Fruit fly (Drosophila melanogaster): ENCODE measurements around the gene Lint-1.

The Lint-1 gene

DNA sequence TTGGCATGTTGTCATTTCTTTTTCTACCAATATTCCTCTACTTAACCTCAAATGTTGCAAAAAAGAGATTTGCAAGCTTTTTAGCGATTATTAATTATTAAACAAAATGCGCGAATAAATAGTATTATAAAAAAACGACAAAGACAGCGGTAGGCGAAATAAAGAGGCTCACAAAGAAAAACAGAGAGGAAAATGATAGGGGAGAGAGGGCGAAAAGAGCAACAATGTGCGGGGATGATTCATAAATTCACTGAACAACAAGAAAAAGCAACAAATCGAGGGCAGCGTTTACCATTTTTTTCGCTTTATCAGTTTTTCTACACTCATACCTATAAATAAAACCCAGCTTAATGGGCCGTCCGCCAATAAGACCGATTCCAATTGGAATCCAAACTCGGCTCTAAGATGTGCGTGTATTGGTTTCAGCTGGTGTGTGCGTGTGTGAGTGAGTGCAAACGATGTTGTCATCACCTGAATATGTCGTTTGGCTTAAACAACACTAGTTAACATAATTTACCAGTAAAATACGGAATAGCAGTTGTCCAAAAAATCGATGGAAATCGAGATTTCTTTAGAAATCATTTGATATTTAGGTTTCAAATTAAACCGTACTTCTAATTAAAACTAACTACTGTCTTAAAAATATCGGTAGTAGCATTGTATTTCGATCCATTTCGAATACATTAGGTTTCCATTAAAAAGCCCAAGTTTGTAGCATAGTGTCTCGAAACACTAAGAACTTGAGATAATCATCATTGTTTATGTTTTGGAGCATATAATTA lies 6.9 kb downstream of the Lint-1 start (continued):
- TF ChIP-seq crol (GFP tag; IDR thresholded peaks at IDR 0.05) (no peak), lov (optimal IDR thresholded peaks at IDR 0.05) (no peak), lov (GFP tag; IDR thresholded peaks at IDR 0.05) (no peak), D19B (GFP tag; optimal IDR thresholded peaks at IDR 0.05) (no peak), CG10543 (GFP tag; optimal IDR thresholded peaks at IDR 0.05) (no peak), kay (GFP tag; optimal IDR thresholded peaks at IDR 0.05) (peak; percentile 30), CG43689 (GFP tag; IDR thresholded peaks at IDR 0.05) (no peak), CG32772 (GFP tag; IDR thresholded peaks at IDR 0.05) (no peak), hth (optimal IDR thresholded peaks at IDR 0.05) (no peak), lola (GFP tag; optimal IDR thresholded peaks at IDR 0.05) (no peak), CG32767 (GFP tag; IDR thresholded peaks at IDR 0.05) (no peak), Six4 (GFP tag; optimal IDR thresholded peaks at IDR 0.05) (no peak), CG10366 (GFP tag; IDR thresholded peaks at IDR 0.05) (no peak), CG14050 (GFP tag; IDR thresholded peaks at IDR 0.05) (no peak), CG17385 (GFP tag; optimal IDR thresholded peaks at IDR 0.05) (no peak), CG32532 (GFP tag; IDR thresholded peaks at IDR 0.05) (peak; percentile 69), sens-2 (GFP tag; IDR thresholded peaks at IDR 0.05) (no peak), dan (GFP tag; IDR thresholded peaks at IDR 0.05) (no peak), Poxn (GFP tag; IDR thresholded peaks at IDR 0.05) (no peak), Nf-YA (GFP tag; IDR thresholded peaks at IDR 0.05) (no peak), CG2678 (tag; optimal IDR thresholded peaks at IDR 0.05) (no peak), Xbp1 (GFP tag; optimal IDR thresholded peaks at IDR 0.05) (no peak), Bdp1 (GFP tag; optimal IDR thresholded peaks at IDR 0.05) (no peak), CG17328 (GFP tag; IDR thresholded peaks at IDR 0.05) (no peak), CG2712 (tag; optimal IDR thresholded peaks at IDR 0.05) (peak; percentile 28), Blimp-1 (GFP tag; optimal IDR thresholded peaks at IDR 0.05) (no peak), Hey (tag; optimal IDR thresholded peaks at IDR 0.05) (no peak), CG17359 (tag; optimal IDR thresholded peaks at IDR 0.05) (no peak), CG7271 (tag; optimal IDR thresholded peaks at IDR 0.05) (no peak), insv (GFP tag; optimal IDR thresholded peaks at IDR 0.05) (peak; percentile 72 to 93), CG4854 (GFP tag; optimal IDR thresholded peaks at IDR 0.05) (no peak), Lim3 (GFP tag; IDR thresholded peaks at IDR 0.05) (no peak), CG11560 (tag; IDR thresholded peaks at IDR 0.05) (no peak), Aef1 (GFP tag; IDR thresholded peaks at IDR 0.05) (no peak), slp2 (GFP tag; optimal IDR thresholded peaks at IDR 0.05) (no peak), jumu (GFP tag; optimal IDR thresholded peaks at IDR 0.05) (no peak), Ssrp (tag; optimal IDR thresholded peaks at IDR 0.05) (no peak), jing (GFP tag; optimal IDR thresholded peaks at IDR 0.05) (no peak), da (GFP tag; optimal IDR thresholded peaks at IDR 0.05) (no peak), CG9215 (GFP tag; IDR thresholded peaks at IDR 0.05) (no peak), sd (tag; optimal IDR thresholded peaks at IDR 0.05) (no peak), CG3726 (GFP tag; IDR thresholded peaks at IDR 0.05) (no peak), CG7372 (GFP tag; IDR thresholded peaks at IDR 0.05) (no peak), CG9876 (GFP tag; optimal IDR thresholded peaks at IDR 0.05) (no peak), gem (tag; optimal IDR thresholded peaks at IDR 0.05) (no peak), ap (GFP tag; IDR thresholded peaks at IDR 0.05) (no peak), lilli (GFP tag; optimal IDR thresholded peaks at IDR 0.05) (no peak), CG12744 (GFP tag; optimal IDR thresholded peaks at IDR 0.05) (no peak), Abd-B (GFP tag; optimal IDR thresholded peaks at IDR 0.05) (no peak), luna (GFP tag; optimal IDR thresholded peaks at IDR 0.05) (no peak), gcm2 (GFP tag; optimal IDR thresholded peaks at IDR 0.05) (no peak), Rfx (GFP tag; IDR thresholded peaks at IDR 0.05) (peak; percentile 58)

All from whole organism, embryonic.